Fruit fly (Drosophila melanogaster): ENCODE results near the gene Kat60.

Gene Kat60

DNA sequence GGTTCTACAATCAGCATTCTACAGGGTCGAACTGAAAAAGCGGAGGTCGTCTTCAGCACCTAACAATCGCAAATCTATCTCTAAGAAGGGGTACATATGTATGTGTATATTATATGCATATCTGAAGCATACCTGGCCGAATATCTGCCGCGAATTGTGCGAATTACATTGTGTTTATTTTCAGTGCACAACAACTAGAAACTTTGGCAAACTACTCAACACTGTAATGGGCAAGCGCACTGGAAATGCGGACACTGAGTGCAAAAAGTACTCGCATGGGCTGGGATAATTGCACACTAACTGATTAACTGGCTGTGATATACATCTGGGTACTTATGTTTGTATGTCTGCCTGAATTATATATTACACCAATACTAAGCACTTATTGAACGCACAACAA lies 38.8 kb upstream of the Kat60 start:
- TF ChIP-seq CG10669 (GFP tag; optimal IDR thresholded peaks at IDR 0.05) (no peak), ss (GFP tag; optimal IDR thresholded peaks at IDR 0.05) (peak in 1 of 2 experiments; percentile 27), esn (GFP tag; optimal IDR thresholded peaks at IDR 0.05) (peak; percentile 24), Eip93F (GFP tag; optimal IDR thresholded peaks at IDR 0.05) (no peak), CG1621 (tag; optimal IDR thresholded peaks at IDR 0.05) (no peak), CG3032 (tag; optimal IDR thresholded peaks at IDR 0.05) (peak; percentile 27), salr (GFP tag; optimal IDR thresholded peaks at IDR 0.05) (peak in 1 of 2 experiments; percentile 19), CG16779 (tag; optimal IDR thresholded peaks at IDR 0.05) (no peak), Sox15 (GFP tag; optimal IDR thresholded peaks at IDR 0.05) (no peak), CG4318 (GFP tag; optimal IDR thresholded peaks at IDR 0.05) (no peak), Smox (GFP tag; optimal IDR thresholded peaks at IDR 0.05) (no peak), CG11294 (GFP tag; IDR thresholded peaks at IDR 0.05) (no peak), CG8632 (GFP tag; optimal IDR thresholded peaks at IDR 0.05) (no peak), CG11762 (GFP tag; optimal IDR thresholded peaks at IDR 0.05; ENCODE audit: insufficient read depth) (peak; percentile 14), CG32006 (GFP tag; optimal IDR thresholded peaks at IDR 0.05) (no peak), svp (GFP tag) (no peak), Sox14 (GFP tag; optimal IDR thresholded peaks at IDR 0.05) (peak; percentile 29), cyc (GFP tag; optimal IDR thresholded peaks at IDR 0.05) (peak; percentile 10), pdm3 (GFP tag; optimal IDR thresholded peaks at IDR 0.05) (peak; percentile 44), CG31627 (GFP tag; optimal IDR thresholded peaks at IDR 0.05) (peak; percentile 8), CG10631 (GFP tag; optimal IDR thresholded peaks at IDR 0.05) (peak; percentile 17), CG11902 (GFP tag; optimal IDR thresholded peaks at IDR 0.05) (no peak), fd59A (GFP tag; optimal IDR thresholded peaks at IDR 0.05) (no peak), dac (GFP tag; optimal IDR thresholded peaks at IDR 0.05) (no peak), fd85E (GFP tag; optimal IDR thresholded peaks at IDR 0.05) (no peak), CG7368 (GFP tag; optimal IDR thresholded peaks at IDR 0.05) (no peak), lz (GFP tag; optimal IDR thresholded peaks at IDR 0.05) (no peak), topi (GFP tag; optimal IDR thresholded peaks at IDR 0.05) (no peak), CG8119 (GFP tag; IDR thresholded peaks at IDR 0.05) (no peak), fkh (GFP tag; optimal IDR thresholded peaks at IDR 0.05) (no peak), Met (GFP tag; optimal IDR thresholded peaks at IDR 0.05) (no peak), Sox102F (GFP tag; optimal IDR thresholded peaks at IDR 0.05) (no peak), CG34406 (GFP tag; optimal IDR thresholded peaks at IDR 0.05) (no peak), CG6792 (GFP tag; optimal IDR thresholded peaks at IDR 0.05) (peak; percentile 30), Ets21C (GFP tag; optimal IDR thresholded peaks at IDR 0.05) (no peak), Lpt (GFP tag; optimal IDR thresholded peaks at IDR 0.05) (peak; percentile 27), dsx (GFP tag; optimal IDR thresholded peaks at IDR 0.05; ENCODE audit: poor library complexity, severe bottlenecking) (peak; percentile 54), net (GFP tag; optimal IDR thresholded peaks at IDR 0.05) (no peak), Eip78C (GFP tag) (peak; percentile 77), Ets96B (tag; optimal IDR thresholded peaks at IDR 0.05) (peak; percentile 30), CG3919 (GFP tag; optimal IDR thresholded peaks at IDR 0.05) (no peak), CG15336 (GFP tag; IDR thresholded peaks at IDR 0.05) (peak; percentile 45; the same call in 1 of the 2 replicates), eg (GFP tag; IDR thresholded peaks at IDR 0.05) (no peak), CG9139 (GFP tag; optimal IDR thresholded peaks at IDR 0.05) (no peak), Hr38 (GFP tag; optimal IDR thresholded peaks at IDR 0.05) (no peak), OdsH (GFP tag; optimal IDR thresholded peaks at IDR 0.05) (peak; percentile 53), spab (GFP tag; optimal IDR thresholded peaks at IDR 0.05) (no peak), Gug (GFP tag; IDR thresholded peaks at IDR 0.05) (no peak), CG6163 (GFP tag; IDR thresholded peaks at IDR 0.05) (no peak), CG6276 (GFP tag; optimal IDR thresholded peaks at IDR 0.05) (no peak), CG6808 (GFP tag; optimal IDR thresholded peaks at IDR 0.05) (peak; percentile 48), achi (GFP tag; optimal IDR thresholded peaks at IDR 0.05) (no peak), CG8319 (GFP tag; optimal IDR thresholded peaks at IDR 0.05) (peak; percentile 6)

Measured in whole organism, prepupa.